Worm (Caenorhabditis elegans) whole organism, L4 larva: ENCODE results near the gene srx-137.

ENCODE experiments used
- Y48G9A.11 ChIP-seq: fragments of 200-800 bp; sonication (Bioruptor generic); IDR thresholded peaks from 2 replicates; pipeline ENCODE4 v1.3.6; 2022; ENCODE audit warnings: missing genetic modification reagents, missing genetic modification characterization, missing compliant biosample characterization
- ama-1 ChIP-seq: fragments of 150-350 bp; optimal IDR thresholded peaks from 2 replicates; lab custom pipeline; 2014; ENCODE audit warnings: inconsistent platforms, mixed read lengths
- dmd-8 ChIP-seq: fragments of 200-800 bp; sonication (Bioruptor generic); IDR thresholded peaks from 2 replicates; pipeline ENCODE4 v1.3.6; 2022; ENCODE audit warnings: missing genetic modification characterization, missing compliant biosample characterization
- hif-1 ChIP-seq, 2 experiments: sonication (generic microtip); optimal IDR thresholded peaks; 2 replicates each; lab custom pipeline; 2016 to 2017; ENCODE audit warnings: missing compliant biosample characterization in 2 of 2, missing genetic modification characterization in 2 of 2, missing genetic modification reagents in 2 of 2, missing genotype in 2 of 2, mild to moderate bottlenecking in 1 of 2
- lin-13 ChIP-seq: fragments of 150-350 bp; optimal IDR thresholded peaks from 2 replicates; lab custom pipeline; 2014; ENCODE audit warnings: missing biosample characterization, missing genetic modification reagents, missing genetic modification characterization
- lin-15B ChIP-seq: fragments of 150-350 bp; sonication (generic microtip); optimal IDR thresholded peaks from 3 replicates; lab custom pipeline; 2014; ENCODE audit warnings: missing biosample characterization, missing genetic modification characterization
- lir-3 ChIP-seq: sonication (generic microtip); optimal IDR thresholded peaks from 2 replicates; lab custom pipeline; 2016; ENCODE audit warnings: mild to moderate bottlenecking, missing genetic modification characterization, missing compliant biosample characterization
- lsy-2 ChIP-seq, 2 experiments: fragments of 150-350 bp in 1 of 2; sonication (generic microtip) in 1 of 2; optimal IDR thresholded peaks; 2 replicates each; lab custom pipeline; 2014 to 2017; ENCODE audit warnings: missing biosample characterization in 2 of 2, missing genetic modification characterization in 2 of 2
- nhr-25 ChIP-seq: sonication (generic microtip); optimal IDR thresholded peaks from 2 replicates; lab custom pipeline; 2017; ENCODE audit warnings: missing genetic modification characterization, mild to moderate bottlenecking, missing compliant biosample characterization, antibody characterized with exemption, moderate library complexity, borderline replicate concordance; ENCODE audit not compliant: insufficient read depth
- spr-3 ChIP-seq: fragments of 200-800 bp; sonication (Bioruptor generic); optimal IDR thresholded peaks from 2 replicates; lab custom pipeline; 2018; ENCODE audit warnings: mild to moderate bottlenecking, missing genetic modification characterization, missing compliant biosample characterization

- no peak for TF ChIP-seq spr-3 (GFP tag; lab: Kevin White, UChicago)
- TF ChIP-seq hif-1 (tag; optimal IDR thresholded peaks at IDR 0.05; lab: Kevin White, UChicago) = peak in 1 of 2 experiments; percentile 30
- no peak for TF ChIP-seq lin-15B (tag; lab: Kevin White, UChicago)
- TF ChIP-seq lir-3 = no peak
- TF ChIP-seq ama-1 (lab: Kevin White, UChicago) = no peak
- TF ChIP-seq lin-13 (GFP tag; lab: Kevin White, UChicago) = no peak
- no peak for TF ChIP-seq Y48G9A.11 (GFP tag; lab: Robert Waterston, UW)
- TF ChIP-seq dmd-8 (GFP tag; lab: Robert Waterston, UW) = no peak
- no peak for TF ChIP-seq lsy-2 (tag; optimal IDR thresholded peaks at IDR 0.05; lab: Kevin White, UChicago)
- TF ChIP-seq nhr-25 (tag; lab: Kevin White, UChicago) = no peak
These were observed 43.6 kb downstream of the srx-137 start, which contains the start of gene stdh-1 for ce11 chrV:13906166-13906565.
